Fruit fly (Drosophila melanogaster) whole organism, wandering third instar larva: Measurements from ENCODE around the gene Nmd3.

Experiments used
- Abd-B ChIP-seq: fragments of >200 bp; optimal IDR thresholded peaks from 2 replicates; lab custom pipeline; 2017; ENCODE audit warnings: missing biosample characterization, missing genetic modification characterization
- CG32264 ChIP-seq: fragments of 200-800 bp; sonication (Bioruptor generic); optimal IDR thresholded peaks from 2 replicates; lab custom pipeline; 2016; ENCODE audit warnings: missing biosample characterization, missing genetic modification characterization
- CG9705 ChIP-seq: fragments of 200-800 bp; sonication (Bioruptor generic); optimal IDR thresholded peaks from 2 replicates; lab custom pipeline; 2018; ENCODE audit warnings: missing biosample characterization, mild to moderate bottlenecking, missing genetic modification characterization
- Dfd ChIP-seq: fragments of >200 bp; optimal IDR thresholded peaks from 2 replicates; lab custom pipeline; 2017; ENCODE audit warnings: missing biosample characterization, missing genetic modification characterization
- Dif ChIP-seq: fragments of 200-275, 200-300 bp; sonication (Bioruptor generic); optimal IDR thresholded peaks from 2 replicates; lab custom pipeline; 2018; ENCODE audit warnings: missing biosample characterization, missing genetic modification characterization; ENCODE audit not compliant: partially characterized antibody
- GATAd ChIP-seq: sonication (Bioruptor generic); optimal IDR thresholded peaks from 2 replicates; lab custom pipeline; 2016; ENCODE audit warnings: missing biosample characterization, missing genetic modification characterization
- HLH106 ChIP-seq: fragments of 200-800 bp; optimal IDR thresholded peaks from 3 replicates; lab custom pipeline; 2019; ENCODE audit warnings: missing biosample characterization, mild to moderate bottlenecking, missing genetic modification characterization, moderate library complexity
- Hnf4 ChIP-seq: fragments of 200-800 bp; sonication (Bioruptor generic); optimal IDR thresholded peaks from 2 replicates; lab custom pipeline; 2016; ENCODE audit warnings: missing biosample characterization, mild to moderate bottlenecking, missing genetic modification characterization
- Hr78 ChIP-seq: fragments of >200 bp; optimal IDR thresholded peaks from 2 replicates; lab custom pipeline; 2017; ENCODE audit warnings: missing biosample characterization, missing genetic modification characterization
- Hr83 ChIP-seq: fragments of 200-300 bp; sonication (Bioruptor generic); optimal IDR thresholded peaks from 2 replicates; lab custom pipeline; 2016; ENCODE audit warnings: missing biosample characterization, mild to moderate bottlenecking, missing genetic modification characterization, moderate library complexity; ENCODE audit not compliant: poor library complexity, severe bottlenecking
- Jra ChIP-seq: sonication (Bioruptor generic); optimal IDR thresholded peaks from 2 replicates; lab custom pipeline; 2016; ENCODE audit warnings: missing biosample characterization, missing genetic modification characterization
- Myc ChIP-seq: fragments of >200 bp; optimal IDR thresholded peaks from 2 replicates; lab custom pipeline; 2017
- N ChIP-seq: fragments of >200 bp; optimal IDR thresholded peaks from 2 replicates; lab custom pipeline; 2018; ENCODE audit warnings: missing biosample characterization, missing external identifiers, missing genetic modification characterization
- OdsH ChIP-seq: fragments of 200-800 bp; sonication (Bioruptor generic); optimal IDR thresholded peaks from 2 replicates; lab custom pipeline; 2016; ENCODE audit warnings: missing biosample characterization, mild to moderate bottlenecking, missing genetic modification characterization
- Rel ChIP-seq, 2 experiments: fragments of 200-800 bp; sonication (Bioruptor generic) in 1 of 2; optimal IDR thresholded peaks; 2 replicates in 1 of 2; 3 replicates in 1 of 2; lab custom pipeline; 2016 to 2019; ENCODE audit warnings: mild to moderate bottlenecking in 2 of 2, missing biosample characterization in 2 of 2, missing genetic modification characterization in 2 of 2, moderate library complexity in 1 of 2
- Sp1 ChIP-seq: fragments of 200-800 bp; sonication (Bioruptor generic); optimal IDR thresholded peaks from 3 replicates; lab custom pipeline; 2019; ENCODE audit warnings: missing biosample characterization, mild to moderate bottlenecking, missing genetic modification characterization, moderate library complexity
- br ChIP-seq: fragments of 200-800 bp; sonication (Bioruptor generic); optimal IDR thresholded peaks from 2 replicates; lab custom pipeline; 2016; ENCODE audit warnings: missing biosample characterization, missing genetic modification characterization
- brk ChIP-seq: fragments of 200-800 bp; sonication (Bioruptor generic); optimal IDR thresholded peaks from 2 replicates; lab custom pipeline; 2016; ENCODE audit warnings: missing biosample characterization, mild to moderate bottlenecking, missing genetic modification characterization
- dmrt93B ChIP-seq: fragments of 200-800 bp; sonication (Bioruptor generic); optimal IDR thresholded peaks from 2 replicates; lab custom pipeline; 2018; ENCODE audit warnings: missing biosample characterization, mild to moderate bottlenecking, missing genetic modification characterization
- dsf ChIP-seq: sonication (Bioruptor generic); optimal IDR thresholded peaks from 2 replicates; lab custom pipeline; 2016; ENCODE audit warnings: missing biosample characterization, missing genetic modification characterization, borderline replicate concordance
- ey ChIP-seq: fragments of 200-800 bp; sonication (Bioruptor generic); optimal IDR thresholded peaks from 2 replicates; lab custom pipeline; 2016; ENCODE audit warnings: missing biosample characterization, missing genetic modification characterization
- foxo ChIP-seq, 2 experiments: fragments of 200-800 bp; sonication (Bioruptor generic); optimal IDR thresholded peaks; 2 replicates in 1 of 2; 3 replicates in 1 of 2; lab custom pipeline; 2016 to 2017; ENCODE audit warnings: missing biosample characterization in 2 of 2, missing genetic modification characterization in 2 of 2
- fru ChIP-seq: fragments of 200-800 bp; sonication (Bioruptor generic); optimal IDR thresholded peaks from 3 replicates; lab custom pipeline; 2016; ENCODE audit warnings: missing biosample characterization, mild to moderate bottlenecking, missing genetic modification characterization
- h ChIP-seq: fragments of 200-800 bp; sonication (Bioruptor generic); optimal IDR thresholded peaks from 3 replicates; lab custom pipeline; 2016; ENCODE audit warnings: missing biosample characterization, mild to moderate bottlenecking, missing genetic modification characterization
- jim ChIP-seq: fragments of 175-275, 200-325 bp; sonication (Bioruptor generic); optimal IDR thresholded peaks from 2 replicates; lab custom pipeline; 2016; ENCODE audit warnings: missing biosample characterization, mild to moderate bottlenecking, missing genetic modification characterization
- lola ChIP-seq: fragments of >200 bp; optimal IDR thresholded peaks from 2 replicates; lab custom pipeline; 2017; ENCODE audit warnings: missing biosample characterization, missing genetic modification characterization
- pan ChIP-seq: fragments of >200 bp; optimal IDR thresholded peaks from 2 replicates; lab custom pipeline; 2017
- psq ChIP-seq: fragments of 200-800 bp; sonication (Bioruptor generic); optimal IDR thresholded peaks from 3 replicates; lab custom pipeline; 2017; ENCODE audit warnings: missing biosample characterization, mild to moderate bottlenecking, missing genetic modification characterization, moderate library complexity
- rgr ChIP-seq: fragments of 200-800 bp; sonication (Bioruptor generic); optimal IDR thresholded peaks from 3 replicates; lab custom pipeline; 2016; ENCODE audit warnings: missing biosample characterization, mild to moderate bottlenecking, missing genetic modification characterization
- sage ChIP-seq: fragments of 200-800 bp; sonication (Bioruptor generic); optimal IDR thresholded peaks from 2 replicates; lab custom pipeline; 2016; ENCODE audit warnings: missing biosample characterization, mild to moderate bottlenecking, missing genetic modification characterization
- sv ChIP-seq: fragments of 200-800 bp; sonication (Bioruptor generic); optimal IDR thresholded peaks from 3 replicates; lab custom pipeline; 2016; ENCODE audit warnings: missing biosample characterization, missing genetic modification characterization
- usp ChIP-seq: fragments of >200 bp; optimal IDR thresholded peaks from 2 replicates; lab custom pipeline; 2017; ENCODE audit warnings: missing biosample characterization, missing genetic modification characterization
- woc ChIP-seq: sonication (Bioruptor generic); optimal IDR thresholded peaks from 2 replicates; lab custom pipeline; 2016; ENCODE audit warnings: missing biosample characterization, mild to moderate bottlenecking, missing genetic modification characterization

Gene Nmd3

dm6 chrX:2158668-2159163, 25.8 kb downstream of the Nmd3 start, which contains the start of gene wapl (continued):
- no peak for TF ChIP-seq sv (GFP tag; lab: Kevin White, UChicago)
- no peak for TF ChIP-seq Dif (GFP tag; lab: Kevin White, UChicago)
- peak; percentile 25 for TF ChIP-seq fru
- no peak for TF ChIP-seq dmrt93B (GFP tag; lab: Kevin White, UChicago)
- TF ChIP-seq CG9705, result no peak
- TF ChIP-seq brk (GFP tag; lab: Kevin White, UChicago), result no peak
- TF ChIP-seq CG32264 (GFP tag; lab: Kevin White, UChicago), result no peak
- TF ChIP-seq, all 38 proteins: peak for 8

- TF ChIP-seq Hr78 (GFP tag; lab: Kevin White, UChicago), result peak; percentile 46
- TF ChIP-seq sage (GFP tag; lab: Kevin White, UChicago), result no peak
- TF ChIP-seq lola (GFP tag; lab: Kevin White, UChicago), result no peak
- TF ChIP-seq h (GFP tag; lab: Kevin White, UChicago), result no peak
- TF ChIP-seq N (GFP tag; lab: Kevin White, UChicago), result peak; percentile 83
- no peak for TF ChIP-seq Hr83 (GFP tag; lab: Kevin White, UChicago)
- TF ChIP-seq Dfd (GFP tag; lab: Kevin White, UChicago), result no peak
- TF ChIP-seq pan (lab: Kevin White, UChicago), result no peak
- TF ChIP-seq Sp1, result peak; percentile 2
- no peak for TF ChIP-seq HLH106
- TF ChIP-seq Abd-B (GFP tag; lab: Kevin White, UChicago), result peak; percentile 74
These were observed 26.4 kb downstream of the Nmd3 start for dm6 chrX:2157929-2158610.

dm6 chrX:2155868-2156267, 28.6 kb downstream of the Nmd3 start:
- TF ChIP-seq ey (GFP tag; lab: Kevin White, UChicago) (no peak), Hnf4 (no peak), CG32264 (GFP tag; lab: Kevin White, UChicago) (no peak), usp (GFP tag; lab: Kevin White, UChicago) (no peak), sage (GFP tag; lab: Kevin White, UChicago) (no peak), Sp1 (no peak), Myc (lab: Kevin White, UChicago) (no peak), sv (GFP tag; lab: Kevin White, UChicago) (no peak), Abd-B (GFP tag; lab: Kevin White, UChicago) (no peak), GATAd (GFP tag; lab: Kevin White, UChicago) (no peak), N (GFP tag; lab: Kevin White, UChicago) (peak; percentile 24), Dfd (GFP tag; lab: Kevin White, UChicago) (no peak), fru (peak; percentile 30), brk (GFP tag; lab: Kevin White, UChicago) (no peak), h (GFP tag; lab: Kevin White, UChicago) (peak; percentile 7), br (no peak), jim (GFP tag; lab: Kevin White, UChicago) (no peak), pan (lab: Kevin White, UChicago) (no peak), Dif (GFP tag; lab: Kevin White, UChicago) (peak; percentile 12), OdsH (GFP tag; lab: Kevin White, UChicago) (no peak), rgr (GFP tag; lab: Kevin White, UChicago) (peak; percentile 4), Jra (GFP tag; lab: Kevin White, UChicago) (no peak), foxo (GFP tag; optimal IDR thresholded peaks at IDR 0.05; lab: Kevin White, UChicago) (peak in 1 of 2 experiments; percentile 21), dsf (no peak), Rel (GFP tag; optimal IDR thresholded peaks at IDR 0.05; lab: Kevin White, UChicago) (no peak), Rel (tag; optimal IDR thresholded peaks at IDR 0.05; lab: Kevin White, UChicago) (no peak), psq (GFP tag; lab: Kevin White, UChicago) (peak; percentile 5)

- TF ChIP-seq Dif (GFP tag; lab: Kevin White, UChicago) (no peak), rgr (GFP tag; lab: Kevin White, UChicago) (peak; percentile 43), woc (GFP tag; lab: Kevin White, UChicago) (peak; percentile 87), Myc (lab: Kevin White, UChicago) (peak; percentile 5), OdsH (GFP tag; lab: Kevin White, UChicago) (peak; percentile 21), fru (peak; percentile 37), psq (GFP tag; lab: Kevin White, UChicago) (no peak), dmrt93B (GFP tag; lab: Kevin White, UChicago) (no peak), h (GFP tag; lab: Kevin White, UChicago) (peak; percentile 41), sage (GFP tag; lab: Kevin White, UChicago) (no peak), foxo (GFP tag; optimal IDR thresholded peaks at IDR 0.05; lab: Kevin White, UChicago) (peak in 1 of 2 experiments; percentile 42), CG32264 (GFP tag; lab: Kevin White, UChicago) (no peak), dsf (no peak), Rel (GFP tag; optimal IDR thresholded peaks at IDR 0.05; lab: Kevin White, UChicago) (no peak), Rel (tag; optimal IDR thresholded peaks at IDR 0.05; lab: Kevin White, UChicago) (peak; percentile 12), Jra (GFP tag; lab: Kevin White, UChicago) (peak; percentile 51), CG9705 (no peak), Sp1 (peak; percentile 36), ey (GFP tag; lab: Kevin White, UChicago) (peak; percentile 46), sv (GFP tag; lab: Kevin White, UChicago) (peak; percentile 46), Hr83 (GFP tag; lab: Kevin White, UChicago) (peak; percentile 21), HLH106 (peak; percentile 36), br (peak; percentile 29)
- TF ChIP-seq, all 38 proteins: peak for 15
These were observed 35.0 kb downstream of the Nmd3 start, which contains the start of gene bcn92 for dm6 chrX:2149478-2149877. TSS of gene bcn92 (minus strand) at chrX:2149647.
